Fruit fly (Drosophila melanogaster) whole organism, embryonic: ENCODE results near the gene CG43085.

Experiments
- Asciz ChIP-seq: fragments of 200-800 bp; sonication (Bioruptor generic); optimal IDR thresholded peaks from 2 replicates; lab custom pipeline; 2017; ENCODE audit warnings: missing biosample characterization, mild to moderate bottlenecking, missing genetic modification characterization, missing genetic modification reagents
- Awh ChIP-seq: fragments of 200-800 bp; sonication (Bioruptor generic); IDR thresholded peaks from 2 replicates; pipeline ENCODE4, ENCODE4 v1.3.6; 2022; ENCODE audit warnings: missing biosample characterization, missing genetic modification characterization
- B-H2 ChIP-seq: fragments of 200-800 bp; sonication (Bioruptor generic); optimal IDR thresholded peaks from 2 replicates; lab custom pipeline; 2018; ENCODE audit warnings: missing biosample characterization, mild to moderate bottlenecking, missing genetic modification characterization
- Bteb2 ChIP-seq: fragments of 200-800 bp; sonication (Bioruptor generic); optimal IDR thresholded peaks from 2 replicates; lab custom pipeline; 2016; ENCODE audit warnings: missing biosample characterization, missing genetic modification characterization
- CG10654 ChIP-seq: fragments of 200-800 bp; sonication (Bioruptor generic); optimal IDR thresholded peaks from 2 replicates; lab custom pipeline; 2016; ENCODE audit warnings: missing biosample characterization, missing genetic modification characterization
- CG11398 ChIP-seq: fragments of 200-800 bp; sonication (Bioruptor generic); optimal IDR thresholded peaks from 2 replicates; lab custom pipeline; 2016; ENCODE audit warnings: missing biosample characterization, missing genetic modification characterization
- CG17568 ChIP-seq: fragments of 200-800 bp; sonication (Bioruptor generic); optimal IDR thresholded peaks from 2 replicates; lab custom pipeline; 2018; ENCODE audit warnings: missing biosample characterization, mild to moderate bottlenecking, missing genetic modification characterization, moderate library complexity
- CG17912 ChIP-seq: fragments of 200-800 bp; sonication (Bioruptor generic); optimal IDR thresholded peaks from 2 replicates; lab custom pipeline; 2018; ENCODE audit warnings: missing biosample characterization, mild to moderate bottlenecking, missing genetic modification characterization
- CG2120 ChIP-seq: fragments of 200-800 bp; sonication (Bioruptor generic); optimal IDR thresholded peaks from 3 replicates; lab custom pipeline; 2016; ENCODE audit warnings: missing biosample characterization, missing genetic modification characterization
- CG3847 ChIP-seq: fragments of 200-800 bp; sonication (Bioruptor generic); IDR thresholded peaks from 2 replicates; pipeline ENCODE4 v1.3.6; 2022; ENCODE audit warnings: missing biosample characterization, missing genetic modification characterization
- CG3995 ChIP-seq: fragments of 200-800 bp; sonication (Bioruptor generic); optimal IDR thresholded peaks from 3 replicates; lab custom pipeline; 2016; ENCODE audit warnings: missing biosample characterization, missing genetic modification characterization
- CG5180 ChIP-seq: fragments of 200-800 bp; sonication (Bioruptor generic); optimal IDR thresholded peaks from 3 replicates; lab custom pipeline; 2017; ENCODE audit warnings: missing biosample characterization, missing genetic modification characterization, mild to moderate bottlenecking, moderate library complexity, missing genetic modification reagents
- CG6254 ChIP-seq: fragments of 200-800 bp; sonication (Bioruptor generic); optimal IDR thresholded peaks from 3 replicates; lab custom pipeline; 2017; ENCODE audit warnings: mild to moderate bottlenecking, missing biosample characterization, missing genetic modification reagents, missing genetic modification characterization
- CG6854 ChIP-seq: fragments of 200-800 bp; sonication (Bioruptor generic); optimal IDR thresholded peaks from 3 replicates; lab custom pipeline; 2017; ENCODE audit warnings: missing biosample characterization, mild to moderate bottlenecking, missing genetic modification characterization
- CG7786 ChIP-seq: fragments of 200-800 bp; sonication (Bioruptor generic); optimal IDR thresholded peaks from 2 replicates; lab custom pipeline; 2016; ENCODE audit warnings: missing biosample characterization, missing genetic modification characterization
- CG7928 ChIP-seq: fragments of 200-800 bp; sonication (Bioruptor generic); optimal IDR thresholded peaks from 2 replicates; lab custom pipeline; 2017; ENCODE audit warnings: missing biosample characterization, mild to moderate bottlenecking, missing genetic modification characterization
- CG7987 ChIP-seq: fragments of 200-800 bp; sonication (Bioruptor generic); optimal IDR thresholded peaks from 2 replicates; lab custom pipeline; 2018; ENCODE audit warnings: missing biosample characterization, mild to moderate bottlenecking, missing genetic modification characterization, moderate library complexity
- CG8290 ChIP-seq, 3 experiments: fragments of 200-800 bp; sonication (Bioruptor generic); optimal IDR thresholded peaks; 2 replicates each; lab custom pipeline; 2016 to 2019; ENCODE audit warnings: missing biosample characterization in 3 of 3, missing genetic modification characterization in 3 of 3, mild to moderate bottlenecking in 2 of 3, moderate library complexity in 1 of 3
- CTCF ChIP-seq: fragments of 200-800 bp; sonication (Bioruptor generic); optimal IDR thresholded peaks from 2 replicates; lab custom pipeline; 2017; ENCODE audit warnings: missing biosample characterization, mild to moderate bottlenecking, missing genetic modification characterization, moderate library complexity
- Camta ChIP-seq: fragments of 200-800 bp; sonication (Bioruptor generic); optimal IDR thresholded peaks from 2 replicates; lab custom pipeline; 2016; ENCODE audit warnings: missing biosample characterization, missing genetic modification characterization
- Dek ChIP-seq: fragments of 200-800 bp; sonication (Bioruptor generic); optimal IDR thresholded peaks from 3 replicates; lab custom pipeline; 2019; ENCODE audit warnings: missing biosample characterization, mild to moderate bottlenecking, missing genetic modification characterization, moderate library complexity
- Eip74EF ChIP-seq, 2 experiments: fragments of 200-800 bp in 1 of 2; fragments of >200 bp in 1 of 2; sonication (Bioruptor generic) in 1 of 2; optimal IDR thresholded peaks; 2 replicates each; lab custom pipeline; 2017 to 2019; ENCODE audit warnings: missing biosample characterization in 2 of 2, missing genetic modification characterization in 2 of 2, mild to moderate bottlenecking in 1 of 2, moderate library complexity in 1 of 2
- HLH4C ChIP-seq: fragments of 200-800 bp; sonication (Bioruptor generic); IDR thresholded peaks from 3 replicates; pipeline ENCODE4 v1.3.6; 2022; ENCODE audit warnings: missing biosample characterization, missing genetic modification characterization; ENCODE audit not compliant: partially characterized antibody
- Hmr ChIP-seq: fragments of 200-800 bp; sonication (Bioruptor generic); optimal IDR thresholded peaks from 3 replicates; lab custom pipeline; 2017; ENCODE audit warnings: mild to moderate bottlenecking, missing biosample characterization, missing genetic modification reagents, missing genetic modification characterization
- Med ChIP-seq: fragments of 200-800 bp; sonication (Bioruptor generic); peaks from one replicate; lab custom pipeline; 2016; ENCODE audit warnings: missing biosample characterization, missing genetic modification characterization, mild to moderate bottlenecking, inconsistent platforms, moderate library complexity
- Opbp ChIP-seq: fragments of 200-800 bp; sonication (Bioruptor generic); IDR thresholded peaks from 3 replicates; pipeline ENCODE4 v1.3.6; 2022; ENCODE audit warnings: missing biosample characterization, missing genetic modification characterization; ENCODE audit not compliant: partially characterized antibody
- PHDP ChIP-seq: fragments of 200-800 bp; sonication (Bioruptor generic); optimal IDR thresholded peaks from 3 replicates; lab custom pipeline; 2018; ENCODE audit warnings: missing biosample characterization, mild to moderate bottlenecking, missing genetic modification characterization, moderate library complexity
- Vsx1 ChIP-seq: fragments of 200-800 bp; sonication (Bioruptor generic); optimal IDR thresholded peaks from 2 replicates; lab custom pipeline; 2017; ENCODE audit warnings: missing biosample characterization, mild to moderate bottlenecking, missing genetic modification characterization, missing genetic modification reagents
- ac ChIP-seq: fragments of 200-800 bp; sonication (Bioruptor generic); optimal IDR thresholded peaks from 3 replicates; lab custom pipeline; 2017; ENCODE audit warnings: missing biosample characterization, mild to moderate bottlenecking, missing genetic modification characterization
- amos ChIP-seq: fragments of 200-800 bp; sonication (Bioruptor generic); IDR thresholded peaks from 2 replicates; pipeline ENCODE4 v1.3.6; 2022; ENCODE audit warnings: missing biosample characterization, missing genetic modification characterization; ENCODE audit not compliant: partially characterized antibody
- aop ChIP-seq: fragments of 200-800 bp; sonication (Bioruptor generic); IDR thresholded peaks from 2 replicates; pipeline ENCODE4 v1.3.6; 2022; ENCODE audit warnings: missing biosample characterization, missing genetic modification characterization
- ato ChIP-seq: fragments of 200-800 bp; sonication (Bioruptor generic); IDR thresholded peaks from 2 replicates; pipeline ENCODE4 v1.3.6; 2022; ENCODE audit warnings: missing biosample characterization, missing genetic modification characterization; ENCODE audit not compliant: partially characterized antibody
- cad ChIP-seq: fragments of >200 bp; optimal IDR thresholded peaks from 2 replicates; lab custom pipeline; 2017; ENCODE audit warnings: missing biosample characterization, missing genetic modification characterization
- chinmo ChIP-seq: fragments of 200-800 bp; sonication (Bioruptor generic); IDR thresholded peaks from 4 replicates; pipeline ENCODE4 v1.3.6; 2022; ENCODE audit warnings: missing biosample characterization, missing genetic modification characterization; ENCODE audit not compliant: partially characterized antibody
- eve ChIP-seq, 2 experiments: fragments of >200 bp; optimal IDR thresholded peaks; 2 replicates each; lab custom pipeline; 2017; ENCODE audit warnings: missing biosample characterization in 2 of 2, missing genetic modification characterization in 2 of 2
- fru ChIP-seq: fragments of >200 bp; optimal IDR thresholded peaks from 2 replicates; lab custom pipeline; 2017
- fu2 ChIP-seq: fragments of 200-800 bp; sonication (Bioruptor generic); optimal IDR thresholded peaks from 2 replicates; lab custom pipeline; 2016; ENCODE audit warnings: missing biosample characterization, missing genetic modification characterization
- grn ChIP-seq: fragments of 200-800 bp; sonication (Bioruptor generic); optimal IDR thresholded peaks from 3 replicates; lab custom pipeline; 2017; ENCODE audit warnings: missing biosample characterization, missing genetic modification characterization
- insv ChIP-seq, 2 experiments: fragments of 200-800 bp; sonication (Bioruptor generic); optimal IDR thresholded peaks; 3 replicates each; lab custom pipeline; 2016 to 2018; ENCODE audit warnings: missing biosample characterization in 2 of 2, missing genetic modification characterization in 2 of 2
- lab ChIP-seq: fragments of 200-800 bp; sonication (Bioruptor generic); optimal IDR thresholded peaks from 3 replicates; lab custom pipeline; 2017; ENCODE audit warnings: missing biosample characterization, missing genetic modification characterization, mild to moderate bottlenecking, moderate library complexity, missing genetic modification reagents
- mirr ChIP-seq: fragments of 200-800 bp; sonication (Bioruptor generic); optimal IDR thresholded peaks from 3 replicates; lab custom pipeline; 2018; ENCODE audit warnings: missing biosample characterization, mild to moderate bottlenecking, missing genetic modification characterization
- otp ChIP-seq: fragments of 200-800 bp; sonication (Bioruptor generic); IDR thresholded peaks from 3 replicates; pipeline ENCODE4, ENCODE4 v1.3.6; 2022; ENCODE audit warnings: missing biosample characterization, missing genetic modification characterization
- pb ChIP-seq: fragments of 200-800 bp; sonication (Bioruptor generic); optimal IDR thresholded peaks from 3 replicates; lab custom pipeline; 2016; ENCODE audit warnings: missing biosample characterization, missing genetic modification characterization
- pho ChIP-seq: fragments of 200-800 bp; sonication (Bioruptor generic); optimal IDR thresholded peaks from 2 replicates; lab custom pipeline; 2016; ENCODE audit warnings: missing biosample characterization, missing genetic modification characterization
- pros ChIP-seq: fragments of 200-800 bp; sonication (Bioruptor generic); optimal IDR thresholded peaks from 3 replicates; lab custom pipeline; 2019; ENCODE audit warnings: missing biosample characterization, mild to moderate bottlenecking, missing genetic modification characterization, moderate library complexity
- sens ChIP-seq: fragments of 200-800 bp; sonication (Bioruptor generic); peaks from one replicate; lab custom pipeline; 2016; ENCODE audit warnings: missing biosample characterization, missing genetic modification characterization
- slbo ChIP-seq: fragments of 200-800 bp; sonication (Bioruptor generic); IDR thresholded peaks from 2 replicates; pipeline ENCODE4 v1.3.6; 2022; ENCODE audit warnings: missing biosample characterization, missing genetic modification characterization
- sug ChIP-seq: fragments of 200-800 bp; optimal IDR thresholded peaks from 2 replicates; lab custom pipeline; 2019; ENCODE audit warnings: missing biosample characterization, mild to moderate bottlenecking, missing genetic modification characterization, moderate library complexity
- tll ChIP-seq, 2 experiments: fragments of 200-800 bp in 1 of 2; fragments of >200 bp in 1 of 2; sonication (Bioruptor generic) in 1 of 2; optimal IDR thresholded peaks; 2 replicates each; lab custom pipeline; 2017 to 2019; ENCODE audit warnings: missing biosample characterization in 2 of 2, missing genetic modification characterization in 2 of 2, mild to moderate bottlenecking in 1 of 2, moderate library complexity in 1 of 2
- zfh1 ChIP-seq: fragments of 200-800 bp; sonication (Bioruptor generic); IDR thresholded peaks from 3 replicates; pipeline ENCODE4 v1.3.6; 2022; ENCODE audit warnings: missing biosample characterization, missing genetic modification characterization

Gene CG43085

DNA sequence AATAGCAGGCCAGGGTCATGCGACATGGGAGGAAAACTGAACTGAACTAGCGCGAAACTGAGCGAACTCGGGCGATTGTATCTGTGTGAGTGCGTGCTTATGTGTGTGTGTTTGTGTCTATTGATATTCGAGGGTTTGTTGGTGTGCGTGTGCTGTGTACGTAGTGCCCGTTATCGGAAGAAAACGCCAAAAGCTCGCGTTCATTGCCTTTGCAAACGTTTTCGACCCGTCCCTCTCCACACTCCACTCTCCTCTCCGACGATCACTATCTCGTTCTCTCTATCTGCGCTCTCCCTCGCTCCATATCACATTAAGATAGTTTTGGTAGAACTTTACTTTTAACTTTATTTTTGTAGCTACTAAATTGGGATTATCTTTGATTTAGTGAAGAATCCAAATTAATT, 29.7 kb downstream of the CG43085 start (continued):
- no peak for TF ChIP-seq Camta (GFP tag; lab: Kevin White, UChicago)
- TF ChIP-seq cad: no peak
- no peak for TF ChIP-seq Bteb2 (GFP tag; lab: Kevin White, UChicago)
- TF ChIP-seq Dek: no peak

- TF ChIP-seq CG17568 (GFP tag; lab: Kevin White, UChicago): no peak
- no peak for TF ChIP-seq CG2120 (GFP tag; lab: Kevin White, UChicago)
- peak; percentile 6 for TF ChIP-seq Hmr
- peak; percentile 24 for TF ChIP-seq CG3995
- no peak for TF ChIP-seq zfh1 (GFP tag; lab: Robert Waterston, UW)
- TF ChIP-seq otp (GFP tag; lab: Robert Waterston, UW): no peak
- no peak for TF ChIP-seq CTCF (GFP tag; lab: Kevin White, UChicago)
- TF ChIP-seq CG8290 (GFP tag; optimal IDR thresholded peaks at IDR 0.05; lab: Kevin White, UChicago): no peak
- TF ChIP-seq CG8290 (tag; optimal IDR thresholded peaks at IDR 0.05; lab: Kevin White, UChicago): no peak
- TF ChIP-seq eve (GFP tag; optimal IDR thresholded peaks at IDR 0.05; lab: Kevin White, UChicago): peak in 1 of 2 experiments; percentile 10
- TF ChIP-seq HLH4C: no peak
- no peak for TF ChIP-seq fru (lab: Kevin White, UChicago)
- no peak for TF ChIP-seq Asciz (GFP tag; lab: Kevin White, UChicago)
- TF ChIP-seq sens: no peak
- no peak for TF ChIP-seq CG6854 (GFP tag; lab: Kevin White, UChicago)
- TF ChIP-seq PHDP (tag; lab: Kevin White, UChicago): no peak
- TF ChIP-seq sug (tag; lab: Kevin White, UChicago): peak; percentile 27
- no peak for TF ChIP-seq aop (GFP tag; lab: Robert Waterston, UW)
- no peak for TF ChIP-seq Opbp
- no peak for TF ChIP-seq ac (GFP tag; lab: Kevin White, UChicago)
- no peak for TF ChIP-seq CG10654
- TF ChIP-seq CG3847 (GFP tag; lab: Robert Waterston, UW): no peak
- no peak for TF ChIP-seq CG5180 (GFP tag; lab: Kevin White, UChicago)
- no peak for TF ChIP-seq B-H2 (GFP tag; lab: Kevin White, UChicago)
- TF ChIP-seq Awh (GFP tag; lab: Robert Waterston, UW): no peak
- TF ChIP-seq pb (GFP tag; lab: Kevin White, UChicago): no peak
- peak; percentile 41 for TF ChIP-seq Vsx1 (GFP tag; lab: Kevin White, UChicago)
- no peak for TF ChIP-seq insv (GFP tag; optimal IDR thresholded peaks at IDR 0.05; lab: Kevin White, UChicago)
- TF ChIP-seq CG17912 (GFP tag; lab: Kevin White, UChicago): no peak
- no peak for TF ChIP-seq lab (GFP tag; lab: Kevin White, UChicago)
- no peak for TF ChIP-seq pros
- no peak for TF ChIP-seq CG7786 (GFP tag; lab: Kevin White, UChicago)
- TF ChIP-seq CG7987: no peak
- TF ChIP-seq slbo (GFP tag; lab: Robert Waterston, UW): no peak
- no peak for TF ChIP-seq amos (GFP tag; lab: Robert Waterston, UW)
- no peak for TF ChIP-seq CG11398 (GFP tag; lab: Kevin White, UChicago)
- peak; percentile 65; the same call in 1 of the 4 replicates for TF ChIP-seq chinmo
- no peak for TF ChIP-seq CG7928
- TF ChIP-seq Med: peak; percentile 49
- TF ChIP-seq pho (GFP tag; lab: Kevin White, UChicago): no peak
- TF ChIP-seq Eip74EF (GFP tag; optimal IDR thresholded peaks at IDR 0.05; lab: Kevin White, UChicago): peak in 1 of 2 experiments; percentile 71
- no peak for TF ChIP-seq ato (GFP tag; lab: Robert Waterston, UW)
- no peak for TF ChIP-seq fu2 (GFP tag; lab: Kevin White, UChicago)
- no peak for TF ChIP-seq CG6254 (GFP tag; lab: Kevin White, UChicago)
- TF ChIP-seq mirr: peak; percentile 43
- peak; percentile 84 for TF ChIP-seq grn (GFP tag; lab: Kevin White, UChicago)
- no peak for TF ChIP-seq tll (GFP tag; optimal IDR thresholded peaks at IDR 0.05; lab: Kevin White, UChicago)
Observed at dm6 chr3L:17615838-17616237, 30.7 kb downstream of the CG43085 start.
